Worm (Caenorhabditis elegans): Measurements from ENCODE around the gene msp-81.

The msp-81 gene

ce11 chrIV:9836317-9836716, at the start of gene msp-81:
Gene msp-81 (minus strand): TSS chrIV:9836417.
- no peak for TF ChIP-seq unc-62 (GFP tag; optimal IDR thresholded peaks at IDR 0.05)

- TF ChIP-seq unc-62 (GFP tag; optimal IDR thresholded peaks at IDR 0.05), result no peak
These were observed 48.0 kb upstream of the msp-81 start, which contains the start of the genes prp-18 and mccc-1 for ce11 chrIV:9884257-9884656. Gene prp-18 (minus strand): TSS chrIV:9884383. Gene mccc-1 (plus strand): TSS chrIV:9884570.

ce11 chrIV:9878893-9879379, 42.7 kb upstream of the msp-81 start, which contains the start of gene nhr-4:
Gene nhr-4 (plus strand): TSS chrIV:9879329.
- no peak for TF ChIP-seq unc-62 (GFP tag; optimal IDR thresholded peaks at IDR 0.05)

ce11 chrIV:9875646-9876045, 39.4 kb upstream of the msp-81 start:
- TF ChIP-seq unc-62 (GFP tag; optimal IDR thresholded peaks at IDR 0.05), result no peak

ce11 chrIV:9873837-9874236, 37.6 kb upstream of the msp-81 start:
- TF ChIP-seq unc-62 (GFP tag; optimal IDR thresholded peaks at IDR 0.05), result no peak

ce11 chrIV:9872786-9873185, 36.6 kb upstream of the msp-81 start:
- no peak for TF ChIP-seq unc-62 (GFP tag; optimal IDR thresholded peaks at IDR 0.05)

ce11 chrIV:9872210-9872609, 36.0 kb upstream of the msp-81 start:
- TF ChIP-seq unc-62 (GFP tag; optimal IDR thresholded peaks at IDR 0.05), result no peak

ce11 chrIV:9869344-9869743, 33.1 kb upstream of the msp-81 start:
- no peak for TF ChIP-seq unc-62 (GFP tag; optimal IDR thresholded peaks at IDR 0.05)

ce11 chrIV:9867915-9868314, 31.7 kb upstream of the msp-81 start:
- no peak for TF ChIP-seq unc-62 (GFP tag; optimal IDR thresholded peaks at IDR 0.05)

- no peak for TF ChIP-seq unc-62 (GFP tag; optimal IDR thresholded peaks at IDR 0.05)
These were observed 30.6 kb upstream of the msp-81 start for ce11 chrIV:9866865-9867264.

ce11 chrIV:9864778-9865177, 28.6 kb upstream of the msp-81 start, which contains the start of the genes K07F5.15 and K07F5.22:
Gene K07F5.15 (plus strand): TSS chrIV:9865078.
Gene K07F5.22 (plus strand): TSS chrIV:9865078.
- TF ChIP-seq unc-62 (GFP tag; optimal IDR thresholded peaks at IDR 0.05), result no peak

- no peak for TF ChIP-seq unc-62 (GFP tag; optimal IDR thresholded peaks at IDR 0.05)
These were observed 27.6 kb upstream of the msp-81 start, which contains the start of gene K07F5.16 for ce11 chrIV:9863817-9864216. Gene K07F5.16 (plus strand): TSS chrIV:9864117.

ce11 chrIV:9861921-9862320, 25.7 kb upstream of the msp-81 start, which contains the start of gene K07F5.14:
Gene K07F5.14 (plus strand): TSS chrIV:9862221.
- no peak for TF ChIP-seq unc-62 (GFP tag; optimal IDR thresholded peaks at IDR 0.05)

- TF ChIP-seq unc-62 (GFP tag; optimal IDR thresholded peaks at IDR 0.05), result no peak
These were observed 22.8 kb upstream of the msp-81 start for ce11 chrIV:9858970-9859369.

- no peak for TF ChIP-seq unc-62 (GFP tag; optimal IDR thresholded peaks at IDR 0.05)
These were observed 21.8 kb upstream of the msp-81 start, which contains the start of gene npp-1 for ce11 chrIV:9857952-9858488. Gene npp-1 (plus strand): TSS chrIV:9858488.

- TF ChIP-seq unc-62 (GFP tag; optimal IDR thresholded peaks at IDR 0.05), result no peak
These were observed 19.5 kb upstream of the msp-81 start, which contains the start of gene K07F5.12 for ce11 chrIV:9855712-9856111. Gene K07F5.12 (plus strand): TSS chrIV:9856012.

ce11 chrIV:9854952-9855351, 18.7 kb upstream of the msp-81 start:
- no peak for TF ChIP-seq unc-62 (GFP tag; optimal IDR thresholded peaks at IDR 0.05)
